Worm (Caenorhabditis elegans): ENCODE results near the gene swt-4.

Gene swt-4

DNA sequence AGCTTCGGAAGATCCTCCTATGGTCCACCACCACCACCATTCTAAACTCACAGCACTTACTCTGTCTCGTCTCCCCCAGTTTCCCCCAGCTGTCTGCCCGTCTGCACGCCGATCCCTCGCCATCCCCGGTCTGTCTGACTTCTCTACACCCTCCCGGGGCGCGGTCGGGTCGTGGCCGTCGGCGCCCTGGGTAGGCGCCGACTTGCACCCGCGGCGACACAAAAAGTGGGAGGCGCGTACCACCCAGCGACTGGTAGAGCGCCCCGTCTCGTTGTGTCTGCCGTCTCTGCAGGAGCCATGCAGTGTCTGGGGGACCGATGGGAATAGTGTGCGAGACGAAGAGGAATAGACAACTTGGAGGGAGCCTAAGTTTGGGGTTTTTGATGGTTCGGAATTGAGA, 5.1 kb upstream of the swt-4 start (continued):
- TF ChIP-seq pat-9 (tag; optimal IDR thresholded peaks at IDR 0.05) (no peak), C08G9.2 (tag; optimal IDR thresholded peaks at IDR 0.05) (peak; percentile 9), nhr-11 (tag; optimal IDR thresholded peaks at IDR 0.05) (no peak), ama-1 (optimal IDR thresholded peaks at IDR 0.05) (no peak), ceh-18 (tag; optimal IDR thresholded peaks at IDR 0.05) (peak; percentile 75), unc-55 (GFP tag; optimal IDR thresholded peaks at IDR 0.05) (peak; percentile 55), mec-3 (tag; optimal IDR thresholded peaks at IDR 0.05; ENCODE audit: borderline replicate concordance) (no peak), hlh-30 (tag; optimal IDR thresholded peaks at IDR 0.05; ENCODE audit: insufficient read depth) (no peak), rnt-1 (tag; optimal IDR thresholded peaks at IDR 0.05) (peak; percentile 89), ceh-30 (tag; optimal IDR thresholded peaks at IDR 0.05) (no peak), gmeb-2 (tag; optimal IDR thresholded peaks at IDR 0.05) (peak; percentile 15), K02D7.2 (tag; optimal IDR thresholded peaks at IDR 0.05) (no peak), ceh-6 (GFP tag; optimal IDR thresholded peaks at IDR 0.05) (no peak), pqm-1 (tag; optimal IDR thresholded peaks at IDR 0.05) (peak; percentile 62), lim-6 (tag; optimal IDR thresholded peaks at IDR 0.05) (peak; percentile 23), ceh-2 (tag; optimal IDR thresholded peaks at IDR 0.05) (peak; percentile 27), pha-2 (tag; optimal IDR thresholded peaks at IDR 0.05) (no peak), ceh-9 (tag; optimal IDR thresholded peaks at IDR 0.05) (no peak), T23F11.4 (GFP tag; optimal IDR thresholded peaks at IDR 0.05) (no peak), nfya-1 (tag; optimal IDR thresholded peaks at IDR 0.05) (peak; percentile 97), ceh-31 (tag; optimal IDR thresholded peaks at IDR 0.05) (peak; percentile 87), ceh-22 (tag; optimal IDR thresholded peaks at IDR 0.05) (no peak), unc-86 (tag; optimal IDR thresholded peaks at IDR 0.05) (peak; percentile 51), dve-1 (tag; optimal IDR thresholded peaks at IDR 0.05) (peak; percentile 52), madf-2 (tag; optimal IDR thresholded peaks at IDR 0.05) (no peak), pros-1 (tag; optimal IDR thresholded peaks at IDR 0.05) (peak; percentile 95), ref-2 (tag; optimal IDR thresholded peaks at IDR 0.05) (peak; percentile 91), hlh-15 (tag; optimal IDR thresholded peaks at IDR 0.05) (no peak), sdc-2 (tag; optimal IDR thresholded peaks at IDR 0.05) (no peak), tbx-7 (tag; optimal IDR thresholded peaks at IDR 0.05) (no peak), hlh-6 (tag; optimal IDR thresholded peaks at IDR 0.05) (no peak), odd-2 (tag; optimal IDR thresholded peaks at IDR 0.05) (no peak), unc-3 (GFP tag; conservative IDR thresholded peaks at IDR 0.05) (peak; percentile 10; the same call in 1 of the 2 replicates), unc-3 (tag; optimal IDR thresholded peaks at IDR 0.05) (no peak), eyg-1 (tag; optimal IDR thresholded peaks at IDR 0.05) (no peak), tbx-2 (tag; optimal IDR thresholded peaks at IDR 0.05) (peak; percentile 86)

- TF ChIP-seq che-1 (tag; optimal IDR thresholded peaks at IDR 0.05) = no peak
- TF ChIP-seq pag-3 (tag; optimal IDR thresholded peaks at IDR 0.05; ENCODE audit: borderline replicate concordance) = no peak
- TF ChIP-seq tbx-2 (tag; optimal IDR thresholded peaks at IDR 0.05) = no peak
- TF ChIP-seq ttx-3 (tag; optimal IDR thresholded peaks at IDR 0.05) = no peak
- TF ChIP-seq ceh-48 (tag; optimal IDR thresholded peaks at IDR 0.05) = no peak
- no peak for TF ChIP-seq ceh-14 (tag; optimal IDR thresholded peaks at IDR 0.05)
- TF ChIP-seq elt-4 (tag; optimal IDR thresholded peaks at IDR 0.05) = no peak
- no peak for TF ChIP-seq K02D7.2 (tag; optimal IDR thresholded peaks at IDR 0.05)
- TF ChIP-seq npax-4 (tag; optimal IDR thresholded peaks at IDR 0.05) = no peak
- TF ChIP-seq lim-6 (tag; optimal IDR thresholded peaks at IDR 0.05) = no peak
- no peak for TF ChIP-seq C08G9.2 (tag; optimal IDR thresholded peaks at IDR 0.05)
- no peak for TF ChIP-seq nhr-232 (tag; optimal IDR thresholded peaks at IDR 0.05)
- TF ChIP-seq ceh-24 (tag; optimal IDR thresholded peaks at IDR 0.05) = no peak
- no peak for TF ChIP-seq zip-5 (tag; optimal IDR thresholded peaks at IDR 0.05)
- no peak for TF ChIP-seq unc-55 (GFP tag; optimal IDR thresholded peaks at IDR 0.05)
- TF ChIP-seq ceh-30 (tag; optimal IDR thresholded peaks at IDR 0.05) = no peak
- no peak for TF ChIP-seq ceh-18 (tag; optimal IDR thresholded peaks at IDR 0.05)
- TF ChIP-seq madf-2 (tag; optimal IDR thresholded peaks at IDR 0.05) = no peak
- no peak for TF ChIP-seq pros-1 (tag; optimal IDR thresholded peaks at IDR 0.05)
Measured at ce11 chrIII:10633403-10633674, 4.4 kb upstream of the swt-4 start, which contains the start of gene Y39A1A.9. Gene Y39A1A.9, minus strand, starts transcription at chrIII:10633501.

Measured in whole organism, late embryonic.